Fruit fly (Drosophila melanogaster): Measurements from ENCODE around the gene CG1951.
A peak's percentile ranks its signal among the peaks of the same experiment; 100 is the strongest.

Gene CG1951

DNA sequence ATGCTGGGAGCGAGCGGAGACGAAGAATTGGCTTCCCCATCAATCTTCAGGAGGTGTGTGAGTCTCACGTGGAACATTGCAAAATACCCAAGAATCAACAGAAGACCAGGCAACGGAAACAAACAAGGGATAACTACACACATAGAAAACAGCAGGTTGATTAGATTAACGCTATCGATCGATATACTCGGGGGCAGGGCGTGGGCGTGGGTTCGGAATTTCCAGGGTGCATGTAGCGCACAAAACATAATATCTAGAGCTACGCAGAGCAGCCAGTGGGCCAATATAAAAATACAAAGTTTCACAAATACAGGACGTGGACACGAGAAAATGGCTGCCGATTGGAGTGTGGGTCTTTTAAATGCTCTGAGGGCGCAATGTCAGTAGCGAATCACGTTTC is 32.3 kb downstream of the CG1951 start:
- TF ChIP-seq CG32121 (GFP tag; IDR thresholded peaks at IDR 0.05) (no peak), gl (tag; optimal IDR thresholded peaks at IDR 0.05) (no peak), EcR (GFP tag; optimal IDR thresholded peaks at IDR 0.05) (no peak), CG8159 (tag; optimal IDR thresholded peaks at IDR 0.05) (no peak), CG9948 (tag; optimal IDR thresholded peaks at IDR 0.05) (no peak), Pif1B (GFP tag; optimal IDR thresholded peaks at IDR 0.05) (no peak), CG8301 (tag; optimal IDR thresholded peaks at IDR 0.05) (no peak), Ets98B (GFP tag; IDR thresholded peaks at IDR 0.05) (no peak), CG12605 (GFP tag; IDR thresholded peaks at IDR 0.05) (no peak), rn (GFP tag; IDR thresholded peaks at IDR 0.05) (no peak), CG34367 (tag; optimal IDR thresholded peaks at IDR 0.05) (no peak)

DNA sequence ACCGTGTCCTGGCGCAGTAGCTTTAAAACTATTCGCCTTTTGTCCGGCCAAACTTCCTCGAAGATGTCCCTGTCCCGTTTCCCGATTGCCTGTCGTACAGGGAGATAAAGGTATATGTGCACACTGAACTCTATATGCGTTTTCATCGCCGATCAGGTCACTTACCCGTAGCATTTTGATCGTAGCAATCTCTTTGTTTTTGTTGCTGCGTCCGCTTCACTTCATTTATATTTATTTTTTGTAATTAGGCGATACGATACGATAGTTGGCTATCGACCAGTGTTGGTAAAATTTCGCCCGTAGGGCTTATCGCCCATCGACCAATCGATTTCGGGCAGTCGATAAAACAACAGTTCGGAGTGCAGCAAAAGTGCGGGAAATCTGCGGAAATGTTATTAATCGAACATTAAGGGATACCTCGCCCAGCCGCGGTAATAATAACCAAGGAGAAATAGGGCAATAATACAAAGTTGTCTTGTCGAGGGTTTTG is 35.7 kb downstream of the CG1951 start, which contains the start of the genes Cul5 and Bicra:
Gene Cul5 (minus strand): TSS at position 259 of the 490 bp plus-strand sequence.
Gene Bicra (plus strand): TSS at position 324 of the 490 bp plus-strand sequence.
- no peak for TF ChIP-seq Pif1A (GFP tag; optimal IDR thresholded peaks at IDR 0.05)
- no peak for TF ChIP-seq CG10348 (GFP tag; IDR thresholded peaks at IDR 0.05)
- TF ChIP-seq CG12605 (GFP tag; IDR thresholded peaks at IDR 0.05): peak; percentile 51; the same call in 1 of the 2 replicates
- TF ChIP-seq EcR (GFP tag; optimal IDR thresholded peaks at IDR 0.05): peak; percentile 94

DNA sequence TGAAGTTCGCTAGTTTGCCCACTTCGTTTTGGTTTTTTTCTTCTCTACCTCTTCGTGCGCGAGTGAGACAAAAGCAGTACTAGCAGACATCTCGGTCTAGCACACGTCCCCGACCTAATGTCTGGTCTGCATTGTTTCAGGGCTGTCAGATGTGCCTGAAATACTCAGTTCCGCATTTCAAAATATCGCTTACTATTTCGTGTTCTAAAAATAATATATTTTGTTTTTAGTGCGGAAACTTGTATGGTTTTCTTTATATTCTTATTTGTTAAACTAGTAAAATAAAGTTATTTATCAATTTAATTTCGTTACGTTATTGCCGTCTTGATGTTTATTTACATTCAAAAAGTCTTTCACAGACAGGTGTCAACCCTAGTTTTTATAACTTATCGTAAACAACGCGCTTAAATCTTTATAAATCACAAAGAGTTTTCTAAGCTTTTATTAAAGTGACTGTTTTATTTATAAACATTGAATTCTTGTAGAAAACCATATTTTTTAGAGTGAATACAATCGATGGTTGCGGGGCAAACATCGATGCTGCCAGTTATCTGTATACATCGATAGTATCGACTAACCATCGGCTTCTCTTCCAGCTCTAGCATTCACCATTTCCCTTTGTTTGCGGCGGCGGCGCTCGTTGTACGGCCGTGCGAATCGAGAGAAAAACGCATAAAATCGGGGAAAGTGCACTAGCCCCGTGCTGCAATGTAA is 36.3 kb downstream of the CG1951 start:
- TF ChIP-seq CG32121 (GFP tag; IDR thresholded peaks at IDR 0.05) (no peak), CG15710 (tag; optimal IDR thresholded peaks at IDR 0.05) (peak; percentile 80), CG8159 (tag; optimal IDR thresholded peaks at IDR 0.05) (peak; percentile 82), Pif1A (GFP tag; optimal IDR thresholded peaks at IDR 0.05) (peak; percentile 59), CG17806 (tag; optimal IDR thresholded peaks at IDR 0.05) (peak; percentile 75), EcR (GFP tag; optimal IDR thresholded peaks at IDR 0.05) (no peak), CG10348 (GFP tag; IDR thresholded peaks at IDR 0.05) (no peak), CG9948 (tag; optimal IDR thresholded peaks at IDR 0.05) (peak; percentile 71), CG4496 (GFP tag; IDR thresholded peaks at IDR 0.05) (no peak), CG34367 (tag; optimal IDR thresholded peaks at IDR 0.05) (peak; percentile 42), CG14655 (GFP tag; optimal IDR thresholded peaks at IDR 0.05) (peak; percentile 75), Pif1B (GFP tag; optimal IDR thresholded peaks at IDR 0.05) (peak; percentile 62), Snoo (tag; optimal IDR thresholded peaks at IDR 0.05) (peak; percentile 46), gl (tag; optimal IDR thresholded peaks at IDR 0.05) (no peak), CG8301 (tag; optimal IDR thresholded peaks at IDR 0.05) (peak; percentile 56)

DNA sequence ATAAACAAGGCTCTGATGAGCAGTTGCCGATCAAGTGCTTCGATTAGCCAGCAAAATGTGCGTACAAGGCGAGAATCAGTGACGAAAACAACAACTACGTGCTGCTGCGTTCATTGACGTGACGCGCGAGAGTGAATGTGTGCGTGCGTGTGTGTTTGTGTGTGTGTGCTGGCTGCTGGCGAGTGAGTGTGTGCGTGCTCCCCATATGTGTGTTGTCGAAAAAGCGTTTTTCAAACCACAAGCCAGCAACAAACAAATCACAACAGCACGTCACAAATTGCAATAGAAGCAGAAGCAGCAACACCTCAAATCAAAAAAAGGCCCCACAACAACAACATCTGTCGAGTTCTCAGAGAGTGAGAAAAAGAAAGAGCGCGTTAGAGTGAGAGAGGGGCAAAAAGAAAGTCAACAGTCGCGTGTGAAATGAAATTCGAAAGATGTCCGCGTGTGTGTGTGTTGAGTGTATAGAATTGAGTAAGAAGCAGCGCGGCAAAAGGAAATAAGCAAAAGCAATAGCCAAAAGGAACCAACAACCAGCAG is 37.0 kb downstream of the CG1951 start:
- no peak for TF ChIP-seq CG9948 (tag; optimal IDR thresholded peaks at IDR 0.05)
- peak; percentile 96 for TF ChIP-seq EcR (GFP tag; optimal IDR thresholded peaks at IDR 0.05)
- TF ChIP-seq fd96Ca (GFP tag; IDR thresholded peaks at IDR 0.05): no peak

DNA sequence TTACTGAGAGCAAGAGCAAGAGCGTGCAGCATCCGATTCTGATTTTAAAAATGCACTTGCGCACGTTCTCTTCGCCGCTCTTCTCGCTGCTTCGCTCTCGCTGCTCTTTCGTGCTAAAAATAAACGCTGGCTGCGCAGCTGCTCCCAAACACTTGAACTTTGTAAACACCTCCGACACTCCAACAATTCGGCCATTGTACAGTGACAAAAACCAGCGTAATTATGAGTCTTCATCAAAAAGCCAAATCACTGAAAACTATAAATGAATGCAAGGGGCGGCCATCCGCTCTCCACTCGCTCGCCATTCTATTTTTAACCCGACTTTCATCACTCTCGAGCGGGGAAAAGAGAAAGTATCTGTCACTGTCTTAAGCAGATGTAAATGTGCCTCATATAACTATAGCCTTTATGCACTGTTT is 37.7 kb downstream of the CG1951 start:
- peak; percentile 27 for TF ChIP-seq Snoo (tag; optimal IDR thresholded peaks at IDR 0.05)
- TF ChIP-seq CG8159 (tag; optimal IDR thresholded peaks at IDR 0.05): peak; percentile 30
- peak; percentile 29 for TF ChIP-seq Pif1B (GFP tag; optimal IDR thresholded peaks at IDR 0.05)
- peak; percentile 79 for TF ChIP-seq EcR (GFP tag; optimal IDR thresholded peaks at IDR 0.05)
- TF ChIP-seq CG32121 (GFP tag; IDR thresholded peaks at IDR 0.05): no peak
- peak; percentile 40 for TF ChIP-seq CG17806 (tag; optimal IDR thresholded peaks at IDR 0.05)
- peak; percentile 5 for TF ChIP-seq CG13204 (GFP tag; optimal IDR thresholded peaks at IDR 0.05)
- TF ChIP-seq CG14655 (GFP tag; optimal IDR thresholded peaks at IDR 0.05): peak; percentile 61
- TF ChIP-seq CG12605 (GFP tag; IDR thresholded peaks at IDR 0.05): no peak
- no peak for TF ChIP-seq CG4496 (GFP tag; IDR thresholded peaks at IDR 0.05)
- no peak for TF ChIP-seq D1 (tag; optimal IDR thresholded peaks at IDR 0.05)
- no peak for TF ChIP-seq CG34367 (tag; optimal IDR thresholded peaks at IDR 0.05)
- TF ChIP-seq Ets98B (GFP tag; IDR thresholded peaks at IDR 0.05): no peak
- peak; percentile 52 for TF ChIP-seq Pif1A (GFP tag; optimal IDR thresholded peaks at IDR 0.05)
- TF ChIP-seq gl (tag; optimal IDR thresholded peaks at IDR 0.05): no peak
- TF ChIP-seq CG8301 (tag; optimal IDR thresholded peaks at IDR 0.05): peak; percentile 37
- peak; percentile 18 for TF ChIP-seq CG9948 (tag; optimal IDR thresholded peaks at IDR 0.05)
- no peak for TF ChIP-seq fd96Ca (GFP tag; IDR thresholded peaks at IDR 0.05)
- no peak for TF ChIP-seq CG10348 (GFP tag; IDR thresholded peaks at IDR 0.05)
- no peak for TF ChIP-seq rn (GFP tag; IDR thresholded peaks at IDR 0.05)
- TF ChIP-seq CG15710 (tag; optimal IDR thresholded peaks at IDR 0.05): peak; percentile 29

DNA sequence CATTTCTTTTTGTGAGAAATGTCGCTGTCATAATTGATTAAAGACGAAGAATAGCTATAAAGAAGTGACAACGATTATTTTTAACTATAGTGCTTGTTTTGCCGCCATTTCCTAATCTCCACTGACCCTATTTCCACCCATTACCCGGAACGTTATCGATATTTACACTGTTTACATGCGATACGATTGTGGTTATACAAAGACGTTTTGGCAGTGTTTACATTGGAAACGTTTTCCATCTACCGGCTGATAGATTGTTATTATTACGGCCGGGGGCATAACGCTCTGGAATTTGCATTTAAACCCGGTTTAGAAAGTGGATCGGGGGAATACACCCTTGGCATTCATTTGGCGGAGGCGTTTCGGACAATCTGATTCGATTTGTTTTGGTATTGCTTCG is 39.2 kb downstream of the CG1951 start:
- TF ChIP-seq CG15710 (tag; optimal IDR thresholded peaks at IDR 0.05) (no peak), Pif1B (GFP tag; optimal IDR thresholded peaks at IDR 0.05) (no peak), gl (tag; optimal IDR thresholded peaks at IDR 0.05) (no peak), CG4496 (GFP tag; IDR thresholded peaks at IDR 0.05) (no peak), Ets98B (GFP tag; IDR thresholded peaks at IDR 0.05) (no peak), CG8159 (tag; optimal IDR thresholded peaks at IDR 0.05) (no peak), CG14655 (GFP tag; optimal IDR thresholded peaks at IDR 0.05) (no peak)

All from whole organism, pupa.